Fruit fly (Drosophila melanogaster) whole organism, pupa: ENCODE data around the gene CG3764.

Experiments used
- CG10348 ChIP-seq: fragments of 200-800 bp; sonication (Bioruptor generic); IDR thresholded peaks from 2 replicates; pipeline ENCODE4 v1.3.6; 2022; ENCODE audit warnings: missing biosample characterization, missing genetic modification characterization
- CG12605 ChIP-seq: fragments of 200-800 bp; sonication (Bioruptor generic); IDR thresholded peaks from 2 replicates; pipeline ENCODE4 v1.3.6; 2022; ENCODE audit warnings: missing biosample characterization, missing genetic modification characterization
- CG13204 ChIP-seq: fragments of 200-800 bp; sonication (Bioruptor generic); optimal IDR thresholded peaks from 2 replicates; lab custom pipeline; 2018; ENCODE audit warnings: missing biosample characterization, mild to moderate bottlenecking, missing genetic modification characterization, moderate library complexity
- CG14655 ChIP-seq: fragments of 200-800 bp; sonication (Bioruptor generic); optimal IDR thresholded peaks from 3 replicates; lab custom pipeline; 2017; ENCODE audit warnings: mild to moderate bottlenecking, missing biosample characterization, missing genetic modification reagents, missing genetic modification characterization
- CG15710 ChIP-seq: fragments of 200-800 bp; sonication (Bioruptor generic); optimal IDR thresholded peaks from 2 replicates; lab custom pipeline; 2018; ENCODE audit warnings: missing biosample characterization, mild to moderate bottlenecking, missing genetic modification characterization, moderate library complexity
- CG17806 ChIP-seq: fragments of 200-800 bp; sonication (Bioruptor generic); optimal IDR thresholded peaks from 2 replicates; lab custom pipeline; 2018; ENCODE audit warnings: missing biosample characterization, mild to moderate bottlenecking, missing genetic modification characterization, moderate library complexity
- CG32121 ChIP-seq: fragments of 200-800 bp; sonication (Bioruptor generic); IDR thresholded peaks from 2 replicates; pipeline ENCODE4 v1.3.6; 2022; ENCODE audit warnings: missing biosample characterization, missing genetic modification characterization
- CG34367 ChIP-seq: fragments of 200-800 bp; sonication (Bioruptor generic); optimal IDR thresholded peaks from 2 replicates; lab custom pipeline; 2018; ENCODE audit warnings: missing biosample characterization, mild to moderate bottlenecking, missing genetic modification characterization
- CG4496 ChIP-seq: fragments of 200-800 bp; sonication (Bioruptor generic); IDR thresholded peaks from 3 replicates; pipeline ENCODE4 v1.3.6; 2022; ENCODE audit warnings: missing biosample characterization, missing genetic modification characterization
- CG8159 ChIP-seq: fragments of 200-800 bp; sonication (Bioruptor generic); optimal IDR thresholded peaks from 3 replicates; lab custom pipeline; 2018; ENCODE audit warnings: missing biosample characterization, mild to moderate bottlenecking, missing genetic modification characterization, moderate library complexity
- CG8301 ChIP-seq: fragments of 200-800 bp; sonication (Bioruptor generic); optimal IDR thresholded peaks from 2 replicates; lab custom pipeline; 2018; ENCODE audit warnings: missing biosample characterization, mild to moderate bottlenecking, missing genetic modification characterization
- CG9948 ChIP-seq: fragments of 200-800 bp; sonication (Bioruptor generic); optimal IDR thresholded peaks from 2 replicates; lab custom pipeline; 2018; ENCODE audit warnings: missing biosample characterization, mild to moderate bottlenecking, missing genetic modification characterization, moderate library complexity
- D1 ChIP-seq: fragments of 200-800 bp; sonication (Bioruptor generic); optimal IDR thresholded peaks from 2 replicates; lab custom pipeline; 2018; ENCODE audit warnings: missing biosample characterization, mild to moderate bottlenecking, missing genetic modification characterization, moderate library complexity
- EcR ChIP-seq: fragments of 200-800 bp; sonication (Bioruptor generic); optimal IDR thresholded peaks from 3 replicates; lab custom pipeline; 2019; ENCODE audit warnings: missing biosample characterization, missing genetic modification characterization, mild to moderate bottlenecking, moderate library complexity, missing genetic modification reagents
- Ets98B ChIP-seq: fragments of 200-800 bp; sonication (Bioruptor generic); IDR thresholded peaks from 2 replicates; pipeline ENCODE4 v1.3.6; 2022; ENCODE audit warnings: missing biosample characterization, missing genetic modification characterization
- Pif1A ChIP-seq: fragments of 200-800 bp; sonication (Bioruptor generic); optimal IDR thresholded peaks from 3 replicates; lab custom pipeline; 2016; ENCODE audit warnings: missing biosample characterization, missing genetic modification characterization
- Pif1B ChIP-seq: fragments of 200-800 bp; sonication (Bioruptor generic); optimal IDR thresholded peaks from 3 replicates; lab custom pipeline; 2016; ENCODE audit warnings: missing biosample characterization, missing genetic modification characterization
- Snoo ChIP-seq: fragments of 200-800 bp; sonication (Bioruptor generic); optimal IDR thresholded peaks from 3 replicates; lab custom pipeline; 2017; ENCODE audit warnings: missing biosample characterization, mild to moderate bottlenecking, missing genetic modification characterization, inconsistent platforms
- fd96Ca ChIP-seq: fragments of 200-800 bp; sonication (Bioruptor generic); IDR thresholded peaks from 3 replicates; pipeline ENCODE4 v1.3.6; 2022; ENCODE audit warnings: missing biosample characterization, missing genetic modification characterization
- gl ChIP-seq: fragments of 200-800 bp; sonication (Bioruptor generic); optimal IDR thresholded peaks from 2 replicates; lab custom pipeline; 2018; ENCODE audit warnings: missing biosample characterization, mild to moderate bottlenecking, missing genetic modification characterization
- rn ChIP-seq: fragments of 200-800 bp; sonication (Bioruptor generic); IDR thresholded peaks from 2 replicates; pipeline ENCODE4 v1.3.6; 2022; ENCODE audit warnings: missing biosample characterization, missing genetic modification characterization

Gene CG3764

DNA sequence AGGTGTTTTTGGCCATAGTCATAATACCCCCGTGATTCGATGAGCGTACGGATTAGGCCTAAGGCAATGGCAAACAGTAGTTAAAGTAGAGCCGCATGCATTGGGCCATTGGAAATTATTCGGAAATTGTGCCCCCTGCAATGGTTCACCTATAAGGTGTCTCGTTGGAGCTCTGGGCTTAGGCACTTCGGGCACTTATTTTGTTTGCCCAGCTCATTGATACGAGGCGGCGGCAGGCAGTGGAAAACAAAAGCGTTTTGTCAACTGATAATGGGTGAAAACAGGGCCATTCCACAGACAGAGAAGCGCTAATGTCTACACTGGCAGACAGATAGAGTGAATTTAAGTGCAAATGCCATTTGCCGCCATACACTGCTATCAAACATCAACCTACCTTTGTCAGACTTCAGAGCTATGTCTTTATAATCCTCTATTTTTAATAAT is 6.1 kb downstream of the CG3764 start:
- TF ChIP-seq Snoo (tag; lab: Kevin White, UChicago) (no peak), CG13204 (no peak), CG12605 (GFP tag; lab: Robert Waterston, UW) (no peak), CG8159 (tag; lab: Kevin White, UChicago) (no peak), CG32121 (GFP tag; lab: Robert Waterston, UW) (0 out of 2 replicates have a peak, but pooled peaks have one; percentile 9), CG34367 (tag; lab: Kevin White, UChicago) (no peak), CG14655 (GFP tag; lab: Kevin White, UChicago) (no peak), CG9948 (tag; lab: Kevin White, UChicago) (no peak), CG17806 (tag; lab: Kevin White, UChicago) (no peak), CG15710 (tag; lab: Kevin White, UChicago) (no peak), CG4496 (GFP tag; lab: Robert Waterston, UW) (peak; percentile 63; the same call in 2 of the 3 replicates), D1 (tag; lab: Kevin White, UChicago) (no peak), CG8301 (tag; lab: Kevin White, UChicago) (no peak)
- TF ChIP-seq, all 21 proteins: peak for 2

- TF ChIP-seq CG15710 (tag; lab: Kevin White, UChicago) (no peak), EcR (no peak), CG4496 (GFP tag; lab: Robert Waterston, UW) (no peak), CG34367 (tag; lab: Kevin White, UChicago) (no peak), CG8301 (tag; lab: Kevin White, UChicago) (no peak), fd96Ca (GFP tag; lab: Robert Waterston, UW) (no peak), CG12605 (GFP tag; lab: Robert Waterston, UW) (no peak), CG13204 (no peak), CG9948 (tag; lab: Kevin White, UChicago) (no peak), Ets98B (no peak), CG32121 (GFP tag; lab: Robert Waterston, UW) (no peak), CG14655 (GFP tag; lab: Kevin White, UChicago) (no peak), gl (tag; lab: Kevin White, UChicago) (no peak), Pif1A (no peak), CG8159 (tag; lab: Kevin White, UChicago) (no peak), CG17806 (tag; lab: Kevin White, UChicago) (no peak), rn (GFP tag; lab: Robert Waterston, UW) (no peak), CG10348 (GFP tag; lab: Robert Waterston, UW) (no peak), Pif1B (GFP tag; lab: Kevin White, UChicago) (no peak), Snoo (tag; lab: Kevin White, UChicago) (no peak)
Observed at dm6 chr3L:17005415-17005796, 7.0 kb downstream of the CG3764 start.

dm6 chr3L:17004765-17005414 is 7.5 kb downstream of the CG3764 start:
- TF ChIP-seq CG10348 (GFP tag; lab: Robert Waterston, UW), result 0 out of 2 replicates have a peak, but pooled peaks have one; percentile 20
- no peak for TF ChIP-seq CG9948 (tag; lab: Kevin White, UChicago)
- no peak for TF ChIP-seq CG12605 (GFP tag; lab: Robert Waterston, UW)
- no peak for TF ChIP-seq CG14655 (GFP tag; lab: Kevin White, UChicago)
- no peak for TF ChIP-seq D1 (tag; lab: Kevin White, UChicago)
- peak; percentile 37 for TF ChIP-seq EcR
- TF ChIP-seq CG17806 (tag; lab: Kevin White, UChicago), result peak; percentile 17
- TF ChIP-seq CG8301 (tag; lab: Kevin White, UChicago), result no peak
- no peak for TF ChIP-seq CG34367 (tag; lab: Kevin White, UChicago)
- TF ChIP-seq CG8159 (tag; lab: Kevin White, UChicago), result no peak
- no peak for TF ChIP-seq CG13204
- peak; percentile 24; the same call in 1 of the 3 replicates for TF ChIP-seq CG4496 (GFP tag; lab: Robert Waterston, UW)
- 0 out of 3 replicates have a peak, but pooled peaks have one; percentile 64 for TF ChIP-seq fd96Ca (GFP tag; lab: Robert Waterston, UW)
- no peak for TF ChIP-seq Ets98B
- TF ChIP-seq CG15710 (tag; lab: Kevin White, UChicago), result peak; percentile 30
- no peak for TF ChIP-seq Snoo (tag; lab: Kevin White, UChicago)
- peak; percentile 46 for TF ChIP-seq Pif1A
- no peak for TF ChIP-seq gl (tag; lab: Kevin White, UChicago)
- TF ChIP-seq Pif1B (GFP tag; lab: Kevin White, UChicago), result no peak

dm6 chr3L:17004218-17004759 is 8.1 kb downstream of the CG3764 start:
- TF ChIP-seq CG10348 (GFP tag; lab: Robert Waterston, UW) (peak; percentile 75), CG32121 (GFP tag; lab: Robert Waterston, UW) (peak; percentile 85), CG12605 (GFP tag; lab: Robert Waterston, UW) (0 out of 2 replicates have a peak, but pooled peaks have one; percentile 38), rn (GFP tag; lab: Robert Waterston, UW) (peak; percentile 76), CG14655 (GFP tag; lab: Kevin White, UChicago) (peak; percentile 89), CG15710 (tag; lab: Kevin White, UChicago) (peak; percentile 96), CG4496 (GFP tag; lab: Robert Waterston, UW) (peak; percentile 88), CG9948 (tag; lab: Kevin White, UChicago) (peak; percentile 85), CG13204 (peak; percentile 90), CG8301 (tag; lab: Kevin White, UChicago) (peak; percentile 85), gl (tag; lab: Kevin White, UChicago) (peak; percentile 70), CG34367 (tag; lab: Kevin White, UChicago) (peak; percentile 93), Pif1A (peak; percentile 84), CG8159 (tag; lab: Kevin White, UChicago) (peak; percentile 97), D1 (tag; lab: Kevin White, UChicago) (peak; percentile 71), CG17806 (tag; lab: Kevin White, UChicago) (peak; percentile 92), Ets98B (peak; percentile 71), Pif1B (GFP tag; lab: Kevin White, UChicago) (peak; percentile 84), EcR (peak; percentile 76), Snoo (tag; lab: Kevin White, UChicago) (peak; percentile 84), fd96Ca (GFP tag; lab: Robert Waterston, UW) (peak; percentile 85)
